Worm (Caenorhabditis elegans) whole organism, L3 larva: ENCODE measurements around the gene srab-11.

ENCODE experiments used
- ZK546.5 ChIP-seq: sonication (generic microtip); optimal IDR thresholded peaks from 2 replicates; lab custom pipeline; 2017; ENCODE audit warnings: missing biosample characterization, missing genetic modification characterization
- ama-1 ChIP-seq: fragments of 150-350 bp; optimal IDR thresholded peaks from 2 replicates; lab custom pipeline; 2018
- ceh-16 ChIP-seq: sonication (generic microtip); optimal IDR thresholded peaks from 2 replicates; lab custom pipeline; 2017; ENCODE audit warnings: missing biosample characterization, missing genetic modification characterization
- ceh-28 ChIP-seq: fragments of 150-350 bp; optimal IDR thresholded peaks from 2 replicates; lab custom pipeline; 2014; ENCODE audit warnings: missing biosample characterization, missing genetic modification reagents, missing genetic modification characterization
- ceh-82 ChIP-seq: fragments of 150-350 bp; optimal IDR thresholded peaks from 2 replicates; lab custom pipeline; 2014; ENCODE audit warnings: missing biosample characterization, missing genetic modification characterization
- ceh-9 ChIP-seq: sonication (generic microtip); optimal IDR thresholded peaks from 2 replicates; lab custom pipeline; 2018; ENCODE audit warnings: missing biosample characterization, missing genetic modification characterization
- daf-12 ChIP-seq: fragments of 150-350 bp; optimal IDR thresholded peaks from 2 replicates; lab custom pipeline; 2014; ENCODE audit warnings: missing biosample characterization, missing genetic modification reagents, missing genetic modification characterization
- egl-27 ChIP-seq: sonication (generic microtip); optimal IDR thresholded peaks from 4 replicates; lab custom pipeline; 2017; ENCODE audit warnings: missing biosample characterization, missing genetic modification reagents, missing genetic modification characterization
- elt-2 ChIP-seq: sonication (generic microtip); optimal IDR thresholded peaks from 2 replicates; lab custom pipeline; 2016; ENCODE audit warnings: missing genetic modification reagents, mild to moderate bottlenecking, missing genetic modification characterization, missing compliant biosample characterization
- elt-3 ChIP-seq, 3 experiments: fragments of 150-350 bp in 1 of 3; sonication (generic microtip) in 2 of 3; optimal IDR thresholded peaks; 2 replicates in 2 of 3; 4 replicates in 1 of 3; lab custom pipeline; 2014 to 2017; ENCODE audit warnings: missing biosample characterization in 3 of 3, missing genetic modification characterization in 3 of 3
- eor-1 ChIP-seq, 2 experiments: fragments of 150-350 bp; optimal IDR thresholded peaks; 2 replicates each; lab custom pipeline; 2014 to 2018; ENCODE audit warnings: missing biosample characterization in 2 of 2, missing genetic modification characterization in 2 of 2
- fkh-2 ChIP-seq: fragments of 150-350 bp; optimal IDR thresholded peaks from 2 replicates; lab custom pipeline; 2014; ENCODE audit warnings: missing biosample characterization, missing genetic modification reagents, missing genetic modification characterization
- hmg-11 ChIP-seq: sonication (generic microtip); optimal IDR thresholded peaks from 2 replicates; lab custom pipeline; 2016; ENCODE audit warnings: missing genetic modification characterization, missing compliant biosample characterization
- lsy-12 ChIP-seq: sonication (generic microtip); optimal IDR thresholded peaks from 2 replicates; lab custom pipeline; 2016; ENCODE audit warnings: mild to moderate bottlenecking, missing genetic modification characterization, missing compliant biosample characterization
- mdl-1 ChIP-seq: fragments of 150-350 bp; optimal IDR thresholded peaks from 2 replicates; lab custom pipeline; 2014; ENCODE audit warnings: missing biosample characterization, missing genetic modification characterization
- mml-1 ChIP-seq: fragments of 150-350 bp; sonication (generic microtip); optimal IDR thresholded peaks from 3 replicates; lab custom pipeline; 2014; ENCODE audit warnings: missing biosample characterization, missing genetic modification characterization
- nfya-1 ChIP-seq: sonication (generic microtip); optimal IDR thresholded peaks from 2 replicates; lab custom pipeline; 2017; ENCODE audit warnings: missing genetic modification characterization, mild to moderate bottlenecking, missing compliant biosample characterization, antibody characterized with exemption, moderate library complexity; ENCODE audit not compliant: insufficient read depth
- nhr-23 ChIP-seq: fragments of 150-350 bp; optimal IDR thresholded peaks from 2 replicates; lab custom pipeline; 2014; ENCODE audit warnings: missing biosample characterization, missing genetic modification reagents, missing genetic modification characterization
- nhr-25 ChIP-seq: sonication (generic microtip); optimal IDR thresholded peaks from 2 replicates; lab custom pipeline; 2017; ENCODE audit warnings: missing biosample characterization, missing genetic modification characterization
- nhr-43 ChIP-seq: sonication (generic microtip); optimal IDR thresholded peaks from 2 replicates; lab custom pipeline; 2016; ENCODE audit warnings: mild to moderate bottlenecking, missing genetic modification characterization, missing compliant biosample characterization; ENCODE audit not compliant: poor library complexity, severe bottlenecking
- nhr-76 ChIP-seq: fragments of 150-350 bp; sonication (generic microtip); optimal IDR thresholded peaks from 5 replicates; lab custom pipeline; 2014; ENCODE audit warnings: missing biosample characterization, missing genetic modification characterization
- nhr-77 ChIP-seq: fragments of 150-350 bp; optimal IDR thresholded peaks from 2 replicates; lab custom pipeline; 2014; ENCODE audit warnings: missing biosample characterization, missing genetic modification characterization
- pha-4 ChIP-seq: fragments of 150-350 bp; optimal IDR thresholded peaks from 2 replicates; lab custom pipeline; 2014; ENCODE audit warnings: missing biosample characterization, missing genetic modification reagents, missing genetic modification characterization
- pqm-1 ChIP-seq: fragments of 150-350 bp; optimal IDR thresholded peaks from 2 replicates; lab custom pipeline; 2017; ENCODE audit warnings: missing biosample characterization, missing genetic modification characterization, inconsistent platforms
- sea-2 ChIP-seq: fragments of 150-350 bp; sonication (generic microtip); optimal IDR thresholded peaks from 4 replicates; lab custom pipeline; 2014; ENCODE audit warnings: missing biosample characterization, missing genetic modification reagents, missing genetic modification characterization
- tbx-2 ChIP-seq: sonication (generic microtip); optimal IDR thresholded peaks from 2 replicates; lab custom pipeline; 2016; ENCODE audit warnings: mild to moderate bottlenecking, missing genetic modification characterization, missing compliant biosample characterization
- unc-39 ChIP-seq: sonication (generic microtip); optimal IDR thresholded peaks from 4 replicates; lab custom pipeline; 2017; ENCODE audit warnings: missing biosample characterization, missing genetic modification characterization
- unc-62 ChIP-seq: fragments of 150-350 bp; sonication (generic microtip); optimal IDR thresholded peaks from 4 replicates; lab custom pipeline; 2014; ENCODE audit warnings: missing biosample characterization, missing genetic modification reagents, missing genetic modification characterization
- zag-1 ChIP-seq: fragments of 150-350 bp; optimal IDR thresholded peaks from 2 replicates; lab custom pipeline; 2014; ENCODE audit warnings: missing biosample characterization, missing genetic modification characterization
- ztf-4 ChIP-seq: fragments of 150-350 bp; optimal IDR thresholded peaks from 2 replicates; lab custom pipeline; 2014; ENCODE audit warnings: missing biosample characterization, missing genetic modification characterization

Gene srab-11

DNA sequence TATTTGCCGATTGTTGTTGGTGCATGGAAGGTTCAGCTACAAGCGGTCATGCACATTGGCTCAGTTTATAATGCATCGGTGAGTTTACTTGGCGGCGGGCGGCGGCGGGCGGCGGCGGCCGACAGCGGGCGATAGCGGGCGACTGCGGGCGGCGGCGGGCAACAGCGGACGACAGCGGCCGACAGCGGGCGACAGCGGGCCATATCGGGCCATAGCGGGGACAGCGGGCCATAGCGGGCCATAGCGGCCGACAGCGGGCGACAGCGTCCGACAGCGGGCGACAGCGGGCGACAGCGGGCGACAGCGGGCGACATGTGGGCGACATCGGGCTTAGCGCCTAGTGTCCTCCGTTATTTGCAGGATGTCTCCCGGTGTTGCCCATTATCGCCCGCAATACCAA lies 14.7 kb downstream of the srab-11 start:
- no peak for TF ChIP-seq ceh-9
- TF ChIP-seq mdl-1 (tag; lab: Kevin White, UChicago), result no peak
- no peak for TF ChIP-seq nhr-77
- no peak for TF ChIP-seq elt-3 (tag; optimal IDR thresholded peaks at IDR 0.05; lab: Kevin White, UChicago)
- TF ChIP-seq ama-1, result no peak
- no peak for TF ChIP-seq zag-1
- TF ChIP-seq eor-1 (tag; optimal IDR thresholded peaks at IDR 0.05; lab: Kevin White, UChicago), result no peak
- no peak for TF ChIP-seq ceh-28 (tag; lab: Kevin White, UChicago)
- TF ChIP-seq nhr-23 (tag; lab: Kevin White, UChicago), result no peak
- TF ChIP-seq pha-4 (tag; lab: Kevin White, UChicago), result no peak
- TF ChIP-seq unc-39 (tag; lab: Kevin White, UChicago), result no peak
- no peak for TF ChIP-seq egl-27
- no peak for TF ChIP-seq hmg-11 (tag; lab: Kevin White, UChicago)
- no peak for TF ChIP-seq ceh-16 (tag; lab: Kevin White, UChicago)
- no peak for TF ChIP-seq nhr-43 (tag; lab: Kevin White, UChicago)

ce11 chrV:3128803-3129202 lies 18.0 kb downstream of the srab-11 start, which contains the start of gene tat-6:
Gene tat-6 (plus strand): TSS chrV:3129103.
- no peak for TF ChIP-seq mml-1 (tag; lab: Kevin White, UChicago)
- TF ChIP-seq nfya-1 (tag; lab: Kevin White, UChicago), result no peak
- TF ChIP-seq unc-62 (GFP tag; lab: Kevin White, UChicago), result no peak
- TF ChIP-seq mdl-1 (tag; lab: Kevin White, UChicago), result no peak
- no peak for TF ChIP-seq nhr-76 (tag; lab: Kevin White, UChicago)

- TF ChIP-seq ama-1 (no peak), nhr-77 (no peak), elt-2 (tag; lab: Kevin White, UChicago) (peak; percentile 6)
These were observed 19.2 kb downstream of the srab-11 start, which contains the start of gene Y73C8C.10 for ce11 chrV:3127670-3128069. Gene Y73C8C.10 (minus strand): TSS chrV:3127770.

- TF ChIP-seq ama-1 (no peak), lsy-12 (tag; lab: Kevin White, UChicago) (no peak), nhr-43 (tag; lab: Kevin White, UChicago) (no peak), sea-2 (GFP tag; lab: Kevin White, UChicago) (no peak), pha-4 (tag; lab: Kevin White, UChicago) (no peak), ZK546.5 (tag; lab: Kevin White, UChicago) (no peak), nhr-76 (tag; lab: Kevin White, UChicago) (no peak)
- TF ChIP-seq, all 47 proteins: peak for 0
These were observed 21.9 kb downstream of the srab-11 start, which contains the start of gene Y73C8C.12 for ce11 chrV:3124912-3125311. Gene Y73C8C.12 (plus strand): TSS chrV:3125212.

- TF ChIP-seq ceh-82 (tag; lab: Kevin White, UChicago), result no peak
- TF ChIP-seq tbx-2 (tag; lab: Kevin White, UChicago), result no peak
- TF ChIP-seq egl-27, result no peak
- TF ChIP-seq daf-12 (tag; lab: Kevin White, UChicago), result no peak
- no peak for TF ChIP-seq elt-3 (tag; optimal IDR thresholded peaks at IDR 0.05; lab: Kevin White, UChicago)
- TF ChIP-seq hmg-11 (tag; lab: Kevin White, UChicago), result no peak
- TF ChIP-seq ztf-4 (tag; lab: Kevin White, UChicago), result no peak
- no peak for TF ChIP-seq nhr-77
These were observed 24.4 kb downstream of the srab-11 start for ce11 chrV:3122403-3122802.

DNA sequence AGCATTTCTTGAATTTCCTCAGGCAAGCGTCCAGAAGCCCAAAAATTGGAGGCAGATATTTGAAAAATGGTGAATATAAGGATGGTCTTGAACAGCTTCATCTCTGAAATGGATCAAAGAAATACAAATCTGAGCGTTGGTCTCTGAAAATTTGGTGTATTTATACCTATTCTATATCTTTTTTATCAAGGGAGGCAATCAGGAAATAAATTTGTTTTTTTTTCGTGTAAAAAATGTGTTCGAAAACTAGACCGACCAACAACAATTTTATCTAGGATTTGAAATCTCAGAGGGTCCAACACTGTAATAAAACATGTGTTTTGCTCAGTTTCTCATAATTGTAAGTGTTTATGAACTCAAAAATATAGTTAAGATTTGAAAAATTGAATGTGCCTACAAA lies 25.1 kb downstream of the srab-11 start, which contains the start of gene srt-56:
Gene srt-56 (minus strand): TSS at position 101 of the 400 bp plus-strand sequence.
- TF ChIP-seq mml-1 (tag; lab: Kevin White, UChicago) (no peak), ceh-9 (no peak), ceh-16 (tag; lab: Kevin White, UChicago) (no peak), tbx-2 (tag; lab: Kevin White, UChicago) (no peak), pqm-1 (tag; lab: Kevin White, UChicago) (no peak), daf-12 (tag; lab: Kevin White, UChicago) (no peak), nhr-25 (tag; lab: Kevin White, UChicago) (no peak), fkh-2 (tag; lab: Kevin White, UChicago) (no peak)
